Worm (Caenorhabditis elegans) whole organism, L4 larva: Measurements from ENCODE around the gene sru-30.

Source experiments
- D1046.2 ChIP-seq: fragments of 200-800 bp; sonication (Bioruptor generic); IDR thresholded peaks from 2 replicates; pipeline ENCODE4 v1.3.6; 2022; ENCODE audit warnings: missing genetic modification characterization, missing compliant biosample characterization
- F26F4.8 ChIP-seq: fragments of 200-800 bp; sonication (Bioruptor generic); conservative IDR thresholded peaks from 2 replicates; pipeline ENCODE4 v1.3.6; 2022; ENCODE audit warnings: missing genetic modification characterization, missing compliant biosample characterization
- F37D6.2 ChIP-seq: sonication (generic microtip); optimal IDR thresholded peaks from 2 replicates; lab custom pipeline; 2016; ENCODE audit warnings: mild to moderate bottlenecking, missing genetic modification characterization, missing compliant biosample characterization
- T20F7.1 ChIP-seq: fragments of 200-800 bp; sonication (Bioruptor generic); optimal IDR thresholded peaks from 2 replicates; lab custom pipeline; 2018; ENCODE audit warnings: mild to moderate bottlenecking, missing genetic modification characterization, missing compliant biosample characterization
- T26A8.4 ChIP-seq: fragments of 200-800 bp; sonication (Bioruptor generic); IDR thresholded peaks from 2 replicates; pipeline ENCODE4 v1.3.6; 2022; ENCODE audit warnings: missing genetic modification characterization, missing compliant biosample characterization
- ZK337.2 ChIP-seq: fragments of 200-800 bp; sonication (Bioruptor generic); IDR thresholded peaks from 2 replicates; pipeline ENCODE4 v1.3.6; 2022; ENCODE audit warnings: missing genetic modification reagents, missing genetic modification characterization, missing compliant biosample characterization
- aha-1 ChIP-seq: fragments of 150-350 bp; peaks from one replicate; lab custom pipeline; 2014; ENCODE audit warnings: missing biosample characterization, missing genetic modification characterization
- arid-1 ChIP-seq: fragments of 200-800 bp; sonication (Bioruptor generic); conservative IDR thresholded peaks from 2 replicates; pipeline ENCODE4 v1.3.6; 2022; ENCODE audit warnings: missing genetic modification reagents, missing genetic modification characterization, missing compliant biosample characterization
- ceh-20 ChIP-seq: fragments of 200-800 bp; sonication (Bioruptor generic); IDR thresholded peaks from 2 replicates; pipeline ENCODE4 v1.3.6; 2022; ENCODE audit warnings: missing genetic modification reagents, missing genetic modification characterization, missing compliant biosample characterization
- ceh-62 ChIP-seq: sonication (generic microtip); optimal IDR thresholded peaks from 2 replicates; lab custom pipeline; 2017; ENCODE audit warnings: missing biosample characterization, missing genetic modification characterization
- ces-1 ChIP-seq: fragments of 150-350 bp; sonication (generic microtip); optimal IDR thresholded peaks from 4 replicates; lab custom pipeline; 2014; ENCODE audit warnings: missing biosample characterization, missing genetic modification reagents, missing genetic modification characterization
- cey-2 ChIP-seq: sonication (generic microtip); optimal IDR thresholded peaks from 3 replicates; lab custom pipeline; 2017; ENCODE audit warnings: missing genetic modification characterization, mild to moderate bottlenecking, missing compliant biosample characterization, antibody characterized with exemption, borderline replicate concordance; ENCODE audit not compliant: insufficient read depth
- daf-16 ChIP-seq, 3 experiments: sonication (generic microtip); optimal IDR thresholded peaks; 2 replicates each; lab custom pipeline; 2016 to 2017; ENCODE audit warnings: missing genetic modification characterization in 3 of 3, missing genetic modification reagents in 3 of 3, mild to moderate bottlenecking in 2 of 3, missing compliant biosample characterization in 2 of 3, missing biosample characterization in 1 of 3, moderate library complexity in 1 of 3
- daf-8 ChIP-seq: fragments of 200-800 bp; sonication (Bioruptor generic); IDR thresholded peaks from 2 replicates; pipeline ENCODE4 v1.3.6; 2022; ENCODE audit warnings: missing genetic modification characterization, missing compliant biosample characterization
- dmd-6 ChIP-seq: fragments of 200-800 bp; sonication (Bioruptor generic); IDR thresholded peaks from 2 replicates; pipeline ENCODE4 v1.3.6; 2022; ENCODE audit warnings: missing genetic modification reagents, missing genetic modification characterization, missing compliant biosample characterization
- dmd-9 ChIP-seq: fragments of 200-800 bp; sonication (Bioruptor generic); IDR thresholded peaks from 2 replicates; pipeline ENCODE4 v1.3.6; 2022; ENCODE audit warnings: missing genetic modification reagents, missing genetic modification characterization, missing compliant biosample characterization
- dpl-1 ChIP-seq: fragments of 150-350 bp; optimal IDR thresholded peaks from 2 replicates; lab custom pipeline; 2014; ENCODE audit warnings: missing biosample characterization, missing genetic modification reagents, missing genetic modification characterization
- duxl-1 ChIP-seq: sonication (generic microtip); optimal IDR thresholded peaks from 2 replicates; lab custom pipeline; 2016; ENCODE audit warnings: mild to moderate bottlenecking, missing genetic modification characterization, moderate library complexity, missing compliant biosample characterization; ENCODE audit not compliant: poor library complexity
- dve-1 ChIP-seq: sonication (generic microtip); optimal IDR thresholded peaks from 2 replicates; lab custom pipeline; 2017; ENCODE audit warnings: antibody characterized with exemption, mild to moderate bottlenecking, missing genetic modification characterization, missing compliant biosample characterization; ENCODE audit not compliant: insufficient read depth
- egl-43 ChIP-seq: fragments of 200-800 bp; sonication (Bioruptor generic); IDR thresholded peaks from 2 replicates; pipeline ENCODE4 v1.3.6; 2022; ENCODE audit warnings: missing genetic modification reagents, missing genetic modification characterization, missing compliant biosample characterization
- fkh-10 ChIP-seq: fragments of 150-350 bp; optimal IDR thresholded peaks from 2 replicates; lab custom pipeline; 2014; ENCODE audit warnings: missing biosample characterization, missing genetic modification reagents, missing genetic modification characterization
- hlh-11 ChIP-seq: fragments of 200-800 bp; sonication (Bioruptor generic); optimal IDR thresholded peaks from 2 replicates; lab custom pipeline; 2018; ENCODE audit warnings: mild to moderate bottlenecking, missing genetic modification characterization, missing compliant biosample characterization
- hlh-30 ChIP-seq: sonication (generic microtip); optimal IDR thresholded peaks from 2 replicates; lab custom pipeline; 2017; ENCODE audit warnings: antibody characterized with exemption, mild to moderate bottlenecking, missing genetic modification characterization, missing compliant biosample characterization; ENCODE audit not compliant: insufficient read depth
- lim-7 ChIP-seq: fragments of 200-800 bp; sonication (Bioruptor generic); IDR thresholded peaks from 2 replicates; pipeline ENCODE4 v1.3.6; 2022; ENCODE audit warnings: missing genetic modification characterization, missing compliant biosample characterization
- lin-1 ChIP-seq: fragments of 200-800 bp; sonication (Bioruptor generic); IDR thresholded peaks from 2 replicates; pipeline ENCODE4 v1.3.6; 2022; ENCODE audit warnings: missing genetic modification reagents, missing genetic modification characterization, missing compliant biosample characterization
- lin-29 ChIP-seq: fragments of 200-800 bp; sonication (Bioruptor generic); IDR thresholded peaks from 2 replicates; pipeline ENCODE4 v1.3.6; 2022; ENCODE audit warnings: missing genetic modification reagents, missing genetic modification characterization, missing compliant biosample characterization
- lin-38 ChIP-seq: fragments of 200-800 bp; sonication (Bioruptor generic); IDR thresholded peaks from 2 replicates; pipeline ENCODE4 v1.3.6; 2022; ENCODE audit warnings: missing genetic modification reagents, missing genetic modification characterization, missing compliant biosample characterization
- madf-5 ChIP-seq, 2 experiments: fragments of 200-800 bp; sonication (Bioruptor generic); IDR thresholded peaks; 2 replicates each; pipeline ENCODE4 v1.3.6; 2022; ENCODE audit warnings: missing compliant biosample characterization in 2 of 2, missing genetic modification characterization in 2 of 2
- mdl-1 ChIP-seq, 2 experiments: fragments of 150-350 bp in 1 of 2; sonication (generic microtip) in 1 of 2; optimal IDR thresholded peaks; 2 replicates each; lab custom pipeline; 2014 to 2017; ENCODE audit warnings: missing biosample characterization in 2 of 2, missing genetic modification characterization in 2 of 2
- mdt-29 ChIP-seq: fragments of 200-800 bp; sonication (Bioruptor generic); IDR thresholded peaks from 2 replicates; pipeline ENCODE4 v1.3.6; 2022; ENCODE audit warnings: missing genetic modification reagents, missing genetic modification characterization, missing compliant biosample characterization
- mep-1 ChIP-seq: fragments of 150-350 bp; sonication (generic microtip); optimal IDR thresholded peaks from 3 replicates; lab custom pipeline; 2014; ENCODE audit warnings: missing biosample characterization, missing genetic modification characterization
- mxl-3 ChIP-seq: fragments of 200-800 bp; sonication (Bioruptor generic); optimal IDR thresholded peaks from 2 replicates; lab custom pipeline; 2018; ENCODE audit warnings: mild to moderate bottlenecking, missing genetic modification characterization, missing compliant biosample characterization
- nhr-10 ChIP-seq: fragments of 150-350 bp; optimal IDR thresholded peaks from 2 replicates; lab custom pipeline; 2014; ENCODE audit warnings: missing biosample characterization, missing genetic modification characterization
- nhr-25 ChIP-seq: sonication (generic microtip); optimal IDR thresholded peaks from 2 replicates; lab custom pipeline; 2017; ENCODE audit warnings: missing genetic modification characterization, mild to moderate bottlenecking, missing compliant biosample characterization, antibody characterized with exemption, moderate library complexity, borderline replicate concordance; ENCODE audit not compliant: insufficient read depth
- nhr-48 ChIP-seq: sonication (generic microtip); optimal IDR thresholded peaks from 2 replicates; lab custom pipeline; 2016; ENCODE audit warnings: mild to moderate bottlenecking, missing genetic modification characterization, missing compliant biosample characterization
- nhr-6 ChIP-seq: fragments of 150-350 bp; optimal IDR thresholded peaks from 2 replicates; lab custom pipeline; 2014; ENCODE audit warnings: missing biosample characterization, missing genetic modification characterization
- nhr-77 ChIP-seq: fragments of 150-350 bp; optimal IDR thresholded peaks from 2 replicates; lab custom pipeline; 2014; ENCODE audit warnings: missing biosample characterization, missing genetic modification characterization
- pha-4 ChIP-seq, 2 experiments: fragments of 150-350 bp in 1 of 2; fragments of 200-800 bp in 1 of 2; sonication (Bioruptor generic) in 1 of 2; IDR thresholded peaks in 1 of 2; optimal IDR thresholded peaks in 1 of 2; 2 replicates each; pipeline versions ENCODE4 v1.3.6 to Lab custom; 2014 to 2022; ENCODE audit warnings: missing genetic modification characterization in 2 of 2, missing genetic modification reagents in 2 of 2, missing biosample characterization in 1 of 2, missing compliant biosample characterization in 1 of 2
- rbr-2 ChIP-seq: sonication (generic microtip); optimal IDR thresholded peaks from 2 replicates; lab custom pipeline; 2016; ENCODE audit warnings: missing genotype, missing genetic modification characterization, missing compliant biosample characterization
- sdz-12 ChIP-seq: fragments of 200-800 bp; sonication (Bioruptor generic); optimal IDR thresholded peaks from 2 replicates; lab custom pipeline; 2018; ENCODE audit warnings: mild to moderate bottlenecking, missing genetic modification characterization, missing compliant biosample characterization
- skn-1 ChIP-seq: fragments of 150-350 bp; optimal IDR thresholded peaks from 2 replicates; lab custom pipeline; 2014; ENCODE audit warnings: missing biosample characterization, missing genetic modification characterization
- spr-3 ChIP-seq: fragments of 200-800 bp; sonication (Bioruptor generic); optimal IDR thresholded peaks from 2 replicates; lab custom pipeline; 2018; ENCODE audit warnings: mild to moderate bottlenecking, missing genetic modification characterization, missing compliant biosample characterization
- tra-1 ChIP-seq: fragments of 200-800 bp; sonication (Bioruptor generic); IDR thresholded peaks from 2 replicates; pipeline ENCODE4 v1.3.6; 2022; ENCODE audit warnings: missing genetic modification reagents, missing genetic modification characterization, missing compliant biosample characterization
- vab-7 ChIP-seq: fragments of 200-800 bp; sonication (Bioruptor generic); IDR thresholded peaks from 2 replicates; pipeline ENCODE4 v1.3.6; 2022; ENCODE audit warnings: missing genetic modification reagents, missing genetic modification characterization, missing compliant biosample characterization
- zfp-2 ChIP-seq: sonication (generic microtip); optimal IDR thresholded peaks from 2 replicates; lab custom pipeline; 2016; ENCODE audit warnings: mild to moderate bottlenecking, missing genetic modification characterization, missing compliant biosample characterization
- zip-11 ChIP-seq: fragments of 200-800 bp; sonication (Bioruptor generic); IDR thresholded peaks from 2 replicates; pipeline ENCODE4 v1.3.6; 2022; ENCODE audit warnings: missing genetic modification characterization, missing compliant biosample characterization
- zip-2 ChIP-seq: fragments of 150-350 bp; optimal IDR thresholded peaks from 2 replicates; lab custom pipeline; 2014; ENCODE audit warnings: missing biosample characterization, missing genetic modification characterization
- ztf-7 ChIP-seq: fragments of 150-350 bp; optimal IDR thresholded peaks from 2 replicates; lab custom pipeline; 2014; ENCODE audit warnings: missing biosample characterization, missing genetic modification characterization

The sru-30 gene

DNA sequence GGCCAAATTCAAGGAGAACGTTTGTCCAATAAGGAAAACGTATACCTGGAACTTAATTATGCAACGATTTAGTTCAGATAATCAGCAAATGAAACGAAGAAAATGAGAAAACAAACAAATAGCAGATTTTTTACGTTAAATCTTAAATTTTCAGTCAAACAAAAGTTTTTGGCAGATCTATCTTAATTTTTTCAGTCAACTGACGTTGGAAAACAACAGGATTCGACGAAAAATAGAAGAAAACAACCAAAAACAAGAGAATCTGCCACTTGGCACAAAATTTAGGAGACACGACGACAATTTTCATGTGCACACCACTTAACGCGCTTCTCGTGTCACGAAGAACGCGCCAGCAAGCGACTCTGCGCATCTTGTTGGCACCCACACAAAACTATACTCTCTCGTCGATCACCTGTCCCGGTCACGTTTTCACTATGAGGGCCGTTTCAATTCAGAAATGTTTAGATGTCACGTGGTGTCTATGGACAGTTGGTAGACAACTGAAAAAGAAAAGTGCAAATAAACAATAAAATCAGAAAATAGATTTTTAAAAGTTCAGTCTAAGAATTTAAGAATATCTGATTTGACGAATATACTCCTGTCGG lies 23.9 kb upstream of the sru-30 start, which contains the start of gene ztf-7 (continued):
- TF ChIP-seq zfp-2 (tag; lab: Kevin White, UChicago) (peak; percentile 52), egl-43 (GFP tag; lab: Robert Waterston, UW) (no peak), daf-8 (GFP tag; lab: Robert Waterston, UW) (no peak), lin-29 (GFP tag; lab: Robert Waterston, UW) (peak; percentile 85), dpl-1 (GFP tag; lab: Kevin White, UChicago) (peak; percentile 87), cey-2 (tag; lab: Kevin White, UChicago) (no peak), ztf-7 (tag; lab: Kevin White, UChicago) (peak; percentile 73), nhr-6 (tag; lab: Kevin White, UChicago) (peak; percentile 87), zip-11 (GFP tag; lab: Robert Waterston, UW) (no peak), madf-5 (GFP tag; IDR thresholded peaks at IDR 0.05; lab: Robert Waterston, UW) (no peak), dmd-9 (GFP tag; lab: Robert Waterston, UW) (peak; percentile 80; the same call in 1 of the 2 replicates), daf-16 (GFP tag; optimal IDR thresholded peaks at IDR 0.05; lab: Kevin White, UChicago) (peak; percentile 55 to 97), daf-16 (tag; optimal IDR thresholded peaks at IDR 0.05; lab: Kevin White, UChicago) (peak; percentile 80), nhr-25 (peak; percentile 85), mdt-29 (GFP tag; lab: Robert Waterston, UW) (peak; percentile 95), F26F4.8 (GFP tag; lab: Robert Waterston, UW) (no peak), fkh-10 (GFP tag; lab: Kevin White, UChicago) (no peak), dve-1 (tag; lab: Kevin White, UChicago) (peak; percentile 98), spr-3 (GFP tag; lab: Kevin White, UChicago) (peak; percentile 87), D1046.2 (peak; percentile 55; the same call in 1 of the 2 replicates), vab-7 (GFP tag; lab: Robert Waterston, UW) (peak; percentile 80), nhr-10 (tag; lab: Kevin White, UChicago) (peak; percentile 60), lim-7 (GFP tag; lab: Robert Waterston, UW) (peak; percentile 24; the same call in 1 of the 2 replicates), F37D6.2 (tag; lab: Kevin White, UChicago) (peak; percentile 87), ZK337.2 (GFP tag; lab: Robert Waterston, UW) (no peak; the same call in 1 of the 2 replicates), duxl-1 (tag; lab: Kevin White, UChicago) (peak; percentile 82), tra-1 (peak; percentile 97), arid-1 (GFP tag; lab: Robert Waterston, UW) (peak; percentile 77), dmd-6 (GFP tag; lab: Robert Waterston, UW) (peak; percentile 99), mep-1 (tag; lab: Kevin White, UChicago) (peak; percentile 97), pha-4 (GFP tag; IDR thresholded peaks at IDR 0.05; lab: Robert Waterston, UW) (peak; percentile 84), pha-4 (tag; optimal IDR thresholded peaks at IDR 0.05; lab: Kevin White, UChicago) (peak; percentile 41), T26A8.4 (GFP tag; lab: Robert Waterston, UW) (peak; percentile 96), lin-38 (GFP tag; lab: Robert Waterston, UW) (peak; percentile 87), ces-1 (GFP tag; lab: Kevin White, UChicago) (no peak), sdz-12 (GFP tag; lab: Kevin White, UChicago) (no peak), skn-1 (tag; lab: Kevin White, UChicago) (peak; percentile 29), aha-1 (peak; percentile 99), mxl-3 (GFP tag; lab: Kevin White, UChicago) (peak; percentile 99), mdl-1 (tag; optimal IDR thresholded peaks at IDR 0.05; lab: Kevin White, UChicago) (peak; percentile 75 to 98), rbr-2 (tag; lab: Kevin White, UChicago) (peak; percentile 95), zip-2 (tag; lab: Kevin White, UChicago) (peak; percentile 70), lin-1 (GFP tag; lab: Robert Waterston, UW) (peak; percentile 93), hlh-30 (tag; lab: Kevin White, UChicago) (peak; percentile 100), ceh-20 (peak; percentile 96), nhr-77 (tag; lab: Kevin White, UChicago) (peak; percentile 97), ceh-62 (tag; lab: Kevin White, UChicago) (no peak), hlh-11 (tag; lab: Kevin White, UChicago) (peak; percentile 100), T20F7.1 (peak; percentile 91), nhr-48 (peak; percentile 92)
